Worm (Caenorhabditis elegans): ENCODE measurements around the gene acly-1.

- TF ChIP-seq flt-1 (GFP tag; IDR thresholded peaks at IDR 0.05) (no peak), ama-1 (optimal IDR thresholded peaks at IDR 0.05) (no peak), B0310.2 (tag; optimal IDR thresholded peaks at IDR 0.05) (no peak)
These were observed 14.9 kb downstream of the acly-1 start, which contains the start of gene F09E10.5 for ce11 chrX:1494256-1494655.
